Worm (Caenorhabditis elegans) whole organism, L2 larva: ENCODE results near the gene Y43F8B.20.

Source experiments
- nhr-11 ChIP-seq: fragments of 150-350 bp; optimal IDR thresholded peaks from 2 replicates; lab custom pipeline; 2014; ENCODE audit warnings: missing biosample characterization, missing genetic modification characterization
- snpc-4 ChIP-seq: fragments of 150-350 bp; optimal IDR thresholded peaks from 2 replicates; lab custom pipeline; 2014; ENCODE audit warnings: missing biosample characterization, missing genetic modification characterization

- no peak for TF ChIP-seq snpc-4
- no peak for TF ChIP-seq nhr-11 (tag; lab: Kevin White, UChicago)
Observed at ce11 chrV:19510925-19511324, 38.7 kb downstream of the Y43F8B.20 start.
